Fruit fly (Drosophila melanogaster): Measurements from ENCODE around the gene CG10510.

DNA sequence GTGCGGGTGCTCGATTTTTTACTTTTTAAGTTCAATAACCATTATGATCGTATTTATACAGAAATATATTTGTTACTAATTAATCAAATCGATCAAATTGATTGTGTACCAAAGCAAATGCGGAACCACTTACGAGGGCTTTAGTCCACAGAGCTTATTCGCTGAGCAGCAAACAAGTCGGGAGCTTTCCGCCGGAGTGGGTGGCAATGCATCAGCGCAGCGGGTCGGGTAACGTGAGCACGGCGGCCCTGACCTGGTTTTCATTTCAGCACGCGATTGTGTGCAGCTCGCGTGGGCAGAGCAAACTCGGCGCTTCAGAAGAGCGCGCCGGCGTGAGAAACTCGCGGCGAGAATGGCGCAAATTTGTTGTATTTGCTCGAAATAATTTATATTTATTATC is 9.3 kb upstream of the CG10510 start:
- no peak for TF ChIP-seq Dll (optimal IDR thresholded peaks at IDR 0.05)
- TF ChIP-seq CG8478 (optimal IDR thresholded peaks at IDR 0.05), result no peak
- TF ChIP-seq EcR (GFP tag; optimal IDR thresholded peaks at IDR 0.05), result no peak
- no peak for TF ChIP-seq psq (optimal IDR thresholded peaks at IDR 0.05)
- TF ChIP-seq usp (GFP tag; optimal IDR thresholded peaks at IDR 0.05), result no peak

Measured in whole organism.